Worm (Caenorhabditis elegans): ENCODE data around the gene T21D9.2.

Gene T21D9.2

DNA sequence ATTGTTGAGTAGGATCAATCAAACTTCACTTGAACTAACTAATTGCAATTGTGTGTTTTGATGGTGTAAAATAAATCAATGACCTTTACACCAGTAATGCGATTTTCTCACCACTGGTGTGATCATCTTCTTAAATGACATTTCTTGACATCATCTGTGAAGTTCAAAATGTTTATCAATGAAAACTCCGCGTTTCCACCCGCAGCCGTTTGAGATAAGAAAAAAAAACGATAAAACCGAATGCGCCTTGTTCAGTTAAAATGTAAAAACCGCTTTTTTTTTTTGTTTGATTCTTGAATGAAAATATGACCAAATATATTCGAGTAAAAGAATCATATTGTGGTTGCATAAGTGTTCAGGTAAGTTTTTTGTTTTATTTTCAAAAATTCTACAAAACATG lies 45.1 kb downstream of the T21D9.2 start, which contains the start of gene Y102A11A.1:
Y102A11A.1 (plus strand) TSS at position 223 of the 400 bp plus-strand sequence.
- TF ChIP-seq lir-3 (tag; optimal IDR thresholded peaks at IDR 0.05; ENCODE audit: poor library complexity) (no peak), elt-2 (tag; optimal IDR thresholded peaks at IDR 0.05) (peak; percentile 48), grh-1 (GFP tag; IDR thresholded peaks at IDR 0.05) (no peak), xbp-1 (tag; optimal IDR thresholded peaks at IDR 0.05) (no peak), ztf-4 (tag; optimal IDR thresholded peaks at IDR 0.05) (no peak)

DNA sequence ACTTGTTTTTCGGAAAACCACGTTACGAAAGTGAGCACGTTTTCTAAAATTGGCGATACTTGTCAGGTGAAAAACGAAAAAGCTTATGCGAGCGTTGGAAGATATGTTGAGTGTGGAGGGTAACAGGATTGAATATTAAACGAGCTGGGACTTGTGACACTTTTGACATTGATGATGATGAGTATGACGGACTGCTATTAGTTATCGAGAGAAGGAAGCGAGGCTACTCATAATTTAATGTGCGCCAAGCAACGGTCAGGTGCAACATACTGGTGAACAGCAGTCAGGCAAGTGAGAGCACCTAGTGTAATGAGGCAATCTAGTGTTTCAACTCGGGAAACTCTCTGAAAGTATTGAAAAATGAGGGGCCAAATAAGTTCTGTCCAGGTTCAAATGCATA lies 46.5 kb downstream of the T21D9.2 start:
- TF ChIP-seq ceh-63 (GFP tag; optimal IDR thresholded peaks at IDR 0.05) (peak; percentile 42), jun-1 (tag; optimal IDR thresholded peaks at IDR 0.05) (no peak)

DNA sequence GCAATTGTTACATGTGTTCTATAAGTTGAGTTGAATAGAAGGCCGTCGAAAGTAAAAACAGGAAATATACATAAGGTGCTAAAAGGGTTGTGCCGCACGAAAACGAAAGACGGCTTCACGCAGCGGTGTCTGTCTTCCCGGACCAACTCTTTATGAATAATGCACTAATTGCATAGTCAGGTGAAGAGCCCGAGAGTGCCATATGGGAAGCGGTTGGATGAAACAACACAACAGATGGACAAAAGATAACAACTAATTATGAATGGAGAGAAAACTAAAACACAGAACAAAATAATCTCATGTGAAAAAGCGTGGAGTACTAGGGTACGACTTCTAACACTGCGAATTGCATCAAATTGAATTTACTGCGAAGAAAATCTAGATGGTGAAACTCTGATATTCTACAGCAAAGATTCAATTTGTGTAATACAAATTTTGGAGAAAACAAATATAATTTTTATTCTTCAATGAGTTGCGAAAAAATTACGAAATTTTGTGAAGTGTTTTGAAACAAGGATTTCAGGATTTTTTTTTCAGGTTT lies 47.8 kb downstream of the T21D9.2 start:
- no peak for TF ChIP-seq nhr-71 (tag; optimal IDR thresholded peaks at IDR 0.05)
- peak; percentile 21 for TF ChIP-seq ceh-8 (GFP tag; optimal IDR thresholded peaks at IDR 0.05)
- TF ChIP-seq dpl-1 (GFP tag; optimal IDR thresholded peaks at IDR 0.05): no peak
- TF ChIP-seq sptf-1 (tag; optimal IDR thresholded peaks at IDR 0.05): no peak
- TF ChIP-seq pag-3 (tag; optimal IDR thresholded peaks at IDR 0.05; ENCODE audit: borderline replicate concordance, insufficient read depth): no peak
- TF ChIP-seq fkh-10 (GFP tag; optimal IDR thresholded peaks at IDR 0.05): peak; percentile 43
- TF ChIP-seq nhr-85 (tag): no peak
- peak; percentile 12 for TF ChIP-seq lin-14 (GFP tag; optimal IDR thresholded peaks at IDR 0.05)
- no peak for TF ChIP-seq hlh-17 (GFP tag; optimal IDR thresholded peaks at IDR 0.05; ENCODE audit: borderline replicate concordance)
- no peak for TF ChIP-seq blmp-1 (tag; optimal IDR thresholded peaks at IDR 0.05)

DNA sequence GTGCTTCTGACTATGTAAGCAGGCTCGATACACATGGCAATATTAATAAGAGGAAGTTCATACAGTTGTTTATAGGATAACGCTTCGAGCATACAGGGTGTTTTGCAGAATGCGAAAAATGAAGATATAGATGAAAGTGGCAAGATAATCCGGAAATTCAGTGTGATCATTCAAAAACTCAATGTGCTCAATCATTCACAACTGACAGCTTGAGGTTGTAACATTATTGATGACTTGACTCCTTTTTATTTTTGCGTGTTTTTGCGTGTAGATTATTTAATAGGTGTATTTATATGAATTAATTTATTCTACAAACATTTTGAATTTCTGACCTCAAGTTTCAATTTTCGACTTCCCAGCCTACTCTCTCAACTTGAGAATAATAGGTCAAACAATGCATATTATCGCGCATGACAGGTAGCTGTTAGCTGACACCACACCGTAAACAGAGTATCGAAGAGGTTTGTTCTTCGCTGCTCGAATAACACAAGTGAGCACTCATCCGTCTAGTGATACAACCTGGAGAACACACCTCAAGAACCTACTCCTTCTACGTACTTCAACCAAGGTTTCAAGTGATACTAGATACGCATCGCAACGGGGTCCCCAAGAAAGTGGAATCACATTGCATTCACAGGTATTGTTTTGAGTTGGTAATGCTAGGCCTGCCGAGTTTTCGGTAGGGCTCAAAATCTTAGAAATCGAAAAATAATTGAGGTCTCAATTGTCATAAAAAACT lies 49.3 kb downstream of the T21D9.2 start:
- TF ChIP-seq nhr-84 (tag; optimal IDR thresholded peaks at IDR 0.05) (no peak), C16A3.4 (tag; optimal IDR thresholded peaks at IDR 0.05) (no peak), efl-1 (optimal IDR thresholded peaks at IDR 0.05) (no peak), efl-1 (GFP tag; optimal IDR thresholded peaks at IDR 0.05 in 1 of 2) (no peak), unc-98 (GFP tag; IDR thresholded peaks at IDR 0.05) (no peak), irx-1 (tag; optimal IDR thresholded peaks at IDR 0.05) (no peak), ztf-11 (tag; optimal IDR thresholded peaks at IDR 0.05) (no peak), mef-2 (tag; optimal IDR thresholded peaks at IDR 0.05) (no peak), lin-35 (GFP tag; optimal IDR thresholded peaks at IDR 0.05) (no peak), nhr-20 (tag; optimal IDR thresholded peaks at IDR 0.05) (no peak), nhr-77 (tag; optimal IDR thresholded peaks at IDR 0.05) (no peak), nhr-47 (tag; optimal IDR thresholded peaks at IDR 0.05) (no peak), lin-14 (GFP tag; optimal IDR thresholded peaks at IDR 0.05) (no peak), jun-1 (tag; optimal IDR thresholded peaks at IDR 0.05) (no peak), ceh-90 (tag; optimal IDR thresholded peaks at IDR 0.05) (no peak), blmp-1 (tag; optimal IDR thresholded peaks at IDR 0.05) (no peak)

DNA sequence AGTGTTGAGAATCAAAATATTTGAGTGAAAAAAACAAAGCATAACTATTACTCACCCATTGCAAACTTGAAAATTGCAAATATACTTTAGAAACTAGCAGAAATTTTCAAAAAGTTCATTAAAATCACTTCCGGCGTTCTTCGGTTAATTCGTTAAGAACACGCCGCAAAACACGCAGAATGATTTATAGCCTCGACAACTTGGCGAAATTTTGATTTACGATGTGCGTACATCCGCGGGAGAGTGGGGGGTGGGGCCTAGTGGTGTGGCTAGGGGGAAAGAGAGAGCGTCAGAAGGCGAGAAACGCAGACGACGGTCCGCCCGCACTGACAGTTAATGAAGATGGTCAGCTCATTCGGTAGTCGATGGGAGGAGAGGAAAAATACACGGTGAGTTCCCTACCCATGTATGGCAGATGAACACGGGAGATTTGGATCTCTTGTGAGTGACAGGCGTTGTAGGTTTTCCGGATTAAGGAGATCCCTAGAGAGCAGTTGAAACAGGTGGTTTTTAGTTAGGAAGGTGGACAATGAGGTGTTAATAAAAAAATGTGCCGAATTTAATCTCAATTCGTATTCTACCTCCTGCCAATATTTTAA lies 50.5 kb downstream of the T21D9.2 start, which contains the start of gene igcm-4:
igcm-4 (minus strand) TSS at position 237 of the 599 bp plus-strand sequence.
- TF ChIP-seq blmp-1 (tag; optimal IDR thresholded peaks at IDR 0.05) (peak; percentile 51), lin-14 (GFP tag; optimal IDR thresholded peaks at IDR 0.05) (peak; percentile 46), mab-9 (GFP tag; IDR thresholded peaks at IDR 0.05) (0 out of 2 replicates have a peak, but pooled peaks have one; percentile 30), nhr-85 (tag) (peak; percentile 26), lin-15B (tag; optimal IDR thresholded peaks at IDR 0.05) (no peak)

All from whole organism, L1 larva.